Worm (Caenorhabditis elegans) whole organism, mixed stage, embryonic: Measurements from ENCODE around the gene wdr-5.3.

Experiments used
- M03D4.4 ChIP-seq: sonication (generic microtip); optimal IDR thresholded peaks from 2 replicates; lab custom pipeline; 2017; ENCODE audit warnings: mild to moderate bottlenecking, missing genetic modification characterization, missing compliant biosample characterization
- ceh-83 ChIP-seq: fragments of 200-800 bp; sonication (Bioruptor generic); optimal IDR thresholded peaks from 2 replicates; lab custom pipeline; 2018; ENCODE audit warnings: mild to moderate bottlenecking, missing genetic modification characterization, missing compliant biosample characterization
- elt-3 ChIP-seq: fragments of 150-350 bp; optimal IDR thresholded peaks from 2 replicates; lab custom pipeline; 2014; ENCODE audit warnings: missing biosample characterization, missing genetic modification characterization
- ham-2 ChIP-seq: fragments of 200-800 bp; sonication (Bioruptor generic); optimal IDR thresholded peaks from 2 replicates; lab custom pipeline; 2018; ENCODE audit warnings: mild to moderate bottlenecking, missing genetic modification characterization, missing compliant biosample characterization
- hlh-1 ChIP-seq: fragments of 150-350 bp; optimal IDR thresholded peaks from 2 replicates; lab custom pipeline; 2014; ENCODE audit warnings: missing biosample characterization, missing genetic modification reagents, missing genetic modification characterization
- lin-13 ChIP-seq: fragments of 150-350 bp; optimal IDR thresholded peaks from 2 replicates; lab custom pipeline; 2014; ENCODE audit warnings: missing biosample characterization, missing genetic modification characterization
- nhr-12 ChIP-seq: fragments of 150-350 bp; optimal IDR thresholded peaks from 2 replicates; lab custom pipeline; 2014; ENCODE audit warnings: missing biosample characterization, missing genetic modification characterization
- nhr-28 ChIP-seq: fragments of 150-350 bp; optimal IDR thresholded peaks from 2 replicates; lab custom pipeline; 2014; ENCODE audit warnings: missing biosample characterization, missing genetic modification characterization
- nhr-76 ChIP-seq: sonication (generic microtip); optimal IDR thresholded peaks from 2 replicates; lab custom pipeline; 2017; ENCODE audit warnings: missing biosample characterization, missing genetic modification characterization
- sptf-1 ChIP-seq: sonication (generic microtip); optimal IDR thresholded peaks from 2 replicates; lab custom pipeline; 2017; ENCODE audit warnings: mild to moderate bottlenecking, missing genetic modification characterization, moderate library complexity, missing compliant biosample characterization
- unc-120 ChIP-seq: sonication (generic microtip); optimal IDR thresholded peaks from 2 replicates; lab custom pipeline; 2017; ENCODE audit warnings: missing genetic modification characterization, missing compliant biosample characterization; ENCODE audit not compliant: poor library complexity, severe bottlenecking
- unc-62 ChIP-seq: fragments of 150-350 bp; optimal IDR thresholded peaks from 2 replicates; lab custom pipeline; 2014; ENCODE audit warnings: missing biosample characterization, missing genetic modification reagents, missing genetic modification characterization
- ztf-11 ChIP-seq: fragments of 150-350 bp; optimal IDR thresholded peaks from 2 replicates; lab custom pipeline; 2014; ENCODE audit warnings: missing biosample characterization, missing genetic modification characterization

ce11 chrV:10756698-10757097 lies 19.8 kb downstream of the wdr-5.3 start, which contains the start of gene irld-6:
- no peak for TF ChIP-seq hlh-1
- TF ChIP-seq nhr-76 (tag; lab: Kevin White, UChicago): no peak
- no peak for TF ChIP-seq unc-62
- TF ChIP-seq nhr-12 (tag; lab: Kevin White, UChicago): no peak
- no peak for TF ChIP-seq nhr-28 (tag; lab: Kevin White, UChicago)
- no peak for TF ChIP-seq ham-2 (GFP tag; lab: Kevin White, UChicago)
- TF ChIP-seq unc-120 (tag; lab: Kevin White, UChicago): no peak
- TF ChIP-seq M03D4.4 (tag; lab: Kevin White, UChicago): no peak
- no peak for TF ChIP-seq sptf-1 (tag; lab: Kevin White, UChicago)
- TF ChIP-seq ceh-83 (GFP tag; lab: Kevin White, UChicago): no peak
- no peak for TF ChIP-seq lin-13 (tag; lab: Kevin White, UChicago)
- TF ChIP-seq ztf-11 (tag; lab: Kevin White, UChicago): no peak
- no peak for TF ChIP-seq elt-3
